Worm (Caenorhabditis elegans): ENCODE data around the gene T04G9.7.

DNA sequence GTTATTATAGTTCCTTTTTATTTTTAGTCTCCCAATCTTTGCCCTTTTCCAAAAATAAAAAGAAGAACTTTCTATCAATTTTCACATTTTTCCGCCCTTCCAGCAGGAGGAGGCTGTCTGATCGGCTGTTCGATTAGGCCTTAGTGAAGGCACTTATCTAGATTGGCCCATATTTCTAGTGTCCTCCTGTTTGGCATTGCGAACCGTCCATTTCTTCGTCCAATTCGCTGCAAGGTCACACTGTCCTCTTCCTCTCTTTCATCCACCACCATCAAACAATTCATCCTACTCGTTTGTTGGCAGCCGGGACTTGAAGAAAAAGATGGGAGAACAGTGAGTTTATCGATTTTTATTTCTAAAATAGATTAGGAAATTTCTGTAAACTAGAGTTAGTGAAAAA lies 1.5 kb downstream of the T04G9.7 start, which contains the start of gene T04G9.4:
- no peak for TF ChIP-seq fos-1 (tag; optimal IDR thresholded peaks at IDR 0.05)
- no peak for TF ChIP-seq lir-3 (tag; optimal IDR thresholded peaks at IDR 0.05)
